Fruit fly (Drosophila melanogaster) whole organism, embryonic: ENCODE data around the gene CG7366.

Experiments used
- BtbVII ChIP-seq: fragments of 200-800 bp; sonication (Bioruptor generic); optimal IDR thresholded peaks from 3 replicates; lab custom pipeline; 2017; ENCODE audit warnings: missing biosample characterization, mild to moderate bottlenecking, missing genetic modification characterization
- CG10147 ChIP-seq: fragments of 200-800 bp; sonication (Bioruptor generic); optimal IDR thresholded peaks from 2 replicates; lab custom pipeline; 2019; ENCODE audit warnings: missing biosample characterization, mild to moderate bottlenecking, missing genetic modification characterization, moderate library complexity
- CG10462 ChIP-seq: fragments of 200-800 bp; sonication (Bioruptor generic); optimal IDR thresholded peaks from 2 replicates; lab custom pipeline; 2016; ENCODE audit warnings: missing biosample characterization, missing genetic modification characterization
- CG10543 ChIP-seq: fragments of 200-800 bp; sonication (Bioruptor generic); optimal IDR thresholded peaks from 3 replicates; lab custom pipeline; 2017; ENCODE audit warnings: missing biosample characterization, mild to moderate bottlenecking, missing genetic modification characterization, moderate library complexity
- CG11085 ChIP-seq: fragments of 200-800 bp; sonication (Bioruptor generic); IDR thresholded peaks from 2 replicates; pipeline ENCODE4 v1.3.6; 2022; ENCODE audit warnings: missing biosample characterization, missing genetic modification characterization
- CG12155 ChIP-seq: fragments of 200-800 bp; sonication (Bioruptor generic); optimal IDR thresholded peaks from 3 replicates; lab custom pipeline; 2016; ENCODE audit warnings: missing biosample characterization, missing genetic modification characterization
- CG12219 ChIP-seq: fragments of 200-800 bp; sonication (Bioruptor generic); optimal IDR thresholded peaks from 3 replicates; lab custom pipeline; 2018; ENCODE audit warnings: missing biosample characterization, mild to moderate bottlenecking, missing genetic modification characterization
- CG13424 ChIP-seq: fragments of 200-800 bp; sonication (Bioruptor generic); optimal IDR thresholded peaks from 2 replicates; lab custom pipeline; 2019; ENCODE audit warnings: missing biosample characterization, mild to moderate bottlenecking, missing genetic modification characterization, moderate library complexity
- CG14014 ChIP-seq: fragments of 200-800 bp; sonication (Bioruptor generic); IDR thresholded peaks from 2 replicates; pipeline ENCODE4 v1.3.6; 2022; ENCODE audit warnings: missing biosample characterization, missing genetic modification characterization
- CG17802 ChIP-seq: fragments of 200-800 bp; sonication (Bioruptor generic); optimal IDR thresholded peaks from 2 replicates; lab custom pipeline; 2018; ENCODE audit warnings: missing biosample characterization, mild to moderate bottlenecking, missing genetic modification characterization, moderate library complexity
- CG18262 ChIP-seq: fragments of 200-800 bp; optimal IDR thresholded peaks from 3 replicates; lab custom pipeline; 2019; ENCODE audit warnings: missing biosample characterization, mild to moderate bottlenecking, missing genetic modification characterization, moderate library complexity
- CG1832 ChIP-seq: fragments of 200-800 bp; sonication (Bioruptor generic); optimal IDR thresholded peaks from 2 replicates; lab custom pipeline; 2017; ENCODE audit warnings: missing biosample characterization, mild to moderate bottlenecking, missing genetic modification characterization, inconsistent platforms
- CG2116 ChIP-seq: fragments of 200-800 bp; sonication (Bioruptor generic); optimal IDR thresholded peaks from 3 replicates; lab custom pipeline; 2018; ENCODE audit warnings: missing biosample characterization, mild to moderate bottlenecking, missing genetic modification characterization
- CG2889 ChIP-seq: fragments of 200-800 bp; sonication (Bioruptor generic); IDR thresholded peaks from 3 replicates; pipeline ENCODE4 v1.3.6; 2022; ENCODE audit warnings: missing biosample characterization, missing genetic modification characterization
- CG4360 ChIP-seq: fragments of 200-800 bp; sonication (Bioruptor generic); IDR thresholded peaks from 2 replicates; pipeline ENCODE4 v1.3.6; 2022; ENCODE audit warnings: missing biosample characterization, missing genetic modification characterization
- CG4424 ChIP-seq: fragments of 200-800 bp; sonication (Bioruptor generic); optimal IDR thresholded peaks from 3 replicates; lab custom pipeline; 2016; ENCODE audit warnings: missing biosample characterization, missing genetic modification characterization
- CG8359 ChIP-seq: fragments of 200-800 bp; sonication (Bioruptor generic); optimal IDR thresholded peaks from 2 replicates; lab custom pipeline; 2017; ENCODE audit warnings: missing biosample characterization, mild to moderate bottlenecking, missing genetic modification characterization, borderline replicate concordance
- CG8944 ChIP-seq: fragments of 200-800 bp; sonication (Bioruptor generic); optimal IDR thresholded peaks from 3 replicates; lab custom pipeline; 2016; ENCODE audit warnings: missing biosample characterization, missing genetic modification characterization
- CG9215 ChIP-seq: fragments of 200-800 bp; sonication (Bioruptor generic); IDR thresholded peaks from 2 replicates; pipeline ENCODE4 v1.3.6; 2022; ENCODE audit warnings: missing biosample characterization, missing genetic modification characterization
- CG9817 ChIP-seq: fragments of 200-800 bp; sonication (Bioruptor generic); optimal IDR thresholded peaks from 2 replicates; lab custom pipeline; 2018; ENCODE audit warnings: missing biosample characterization, mild to moderate bottlenecking, missing genetic modification characterization, moderate library complexity
- Dek ChIP-seq: fragments of 200-800 bp; sonication (Bioruptor generic); optimal IDR thresholded peaks from 3 replicates; lab custom pipeline; 2019; ENCODE audit warnings: missing biosample characterization, mild to moderate bottlenecking, missing genetic modification characterization, moderate library complexity
- Ets65A ChIP-seq: fragments of 200-800 bp; sonication (Bioruptor generic); peaks from one replicate; lab custom pipeline; 2016; ENCODE audit warnings: missing biosample characterization, missing genetic modification characterization
- Gug ChIP-seq: fragments of 200-800 bp; sonication (Bioruptor generic); IDR thresholded peaks from 4 replicates; pipeline ENCODE4 v1.3.6; 2022; ENCODE audit warnings: missing biosample characterization, missing genetic modification characterization
- Lpt ChIP-seq: fragments of >200 bp; optimal IDR thresholded peaks from 2 replicates; lab custom pipeline; 2018; ENCODE audit warnings: missing biosample characterization, missing genetic modification characterization
- NC2β ChIP-seq: fragments of 200-800 bp; sonication (Bioruptor generic); optimal IDR thresholded peaks from 2 replicates; lab custom pipeline; 2016; ENCODE audit warnings: missing biosample characterization, missing genetic modification characterization
- Neu2 ChIP-seq: fragments of 200-800 bp; sonication (Bioruptor generic); optimal IDR thresholded peaks from 3 replicates; lab custom pipeline; 2016; ENCODE audit warnings: missing biosample characterization, missing genetic modification characterization, borderline replicate concordance
- Ptx1 ChIP-seq: fragments of 200-800 bp; sonication (Bioruptor generic); IDR thresholded peaks from 2 replicates; pipeline ENCODE4 v1.3.6; 2022; ENCODE audit warnings: missing biosample characterization, missing genetic modification characterization
- Sry-β ChIP-seq: fragments of 200-800 bp; sonication (Bioruptor generic); optimal IDR thresholded peaks from 2 replicates; lab custom pipeline; 2018; ENCODE audit warnings: missing biosample characterization, mild to moderate bottlenecking, missing genetic modification characterization, moderate library complexity
- Ssrp ChIP-seq: fragments of 200-800 bp; sonication (Bioruptor generic); optimal IDR thresholded peaks from 2 replicates; lab custom pipeline; 2018; ENCODE audit warnings: missing biosample characterization, mild to moderate bottlenecking, missing genetic modification characterization, moderate library complexity
- abd-A ChIP-seq: fragments of 200-800 bp; sonication (Bioruptor generic); optimal IDR thresholded peaks from 3 replicates; lab custom pipeline; 2019; ENCODE audit warnings: missing biosample characterization, mild to moderate bottlenecking, missing genetic modification characterization, moderate library complexity
- aop ChIP-seq: fragments of 200-800 bp; sonication (Bioruptor generic); IDR thresholded peaks from 2 replicates; pipeline ENCODE4 v1.3.6; 2022; ENCODE audit warnings: missing biosample characterization, missing genetic modification characterization
- ato ChIP-seq: fragments of 200-800 bp; sonication (Bioruptor generic); IDR thresholded peaks from 2 replicates; pipeline ENCODE4 v1.3.6; 2022; ENCODE audit warnings: missing biosample characterization, missing genetic modification characterization; ENCODE audit not compliant: partially characterized antibody
- bigmax ChIP-seq: fragments of 200-800 bp; sonication (Bioruptor generic); optimal IDR thresholded peaks from 2 replicates; lab custom pipeline; 2018; ENCODE audit warnings: missing biosample characterization, mild to moderate bottlenecking, missing genetic modification characterization
- crp ChIP-seq, 2 experiments: fragments of 200-800 bp; sonication (Bioruptor generic); optimal IDR thresholded peaks; 2 replicates in 1 of 2; 3 replicates in 1 of 2; lab custom pipeline; 2017; ENCODE audit warnings: missing biosample characterization in 2 of 2, missing genetic modification characterization in 2 of 2, mild to moderate bottlenecking in 1 of 2, moderate library complexity in 1 of 2
- fd3F ChIP-seq: fragments of 200-800 bp; sonication (Bioruptor generic); optimal IDR thresholded peaks from 2 replicates; lab custom pipeline; 2018; ENCODE audit warnings: missing biosample characterization, mild to moderate bottlenecking, missing genetic modification characterization, moderate library complexity
- gcm ChIP-seq: fragments of 200-800 bp; sonication (Bioruptor generic); optimal IDR thresholded peaks from 2 replicates; lab custom pipeline; 2019; ENCODE audit warnings: missing biosample characterization, mild to moderate bottlenecking, missing genetic modification characterization, moderate library complexity
- gfzf ChIP-seq: fragments of 200-800 bp; sonication (Bioruptor generic); optimal IDR thresholded peaks from 2 replicates; lab custom pipeline; 2016; ENCODE audit warnings: missing biosample characterization, mild to moderate bottlenecking, missing genetic modification characterization, moderate library complexity
- hb ChIP-seq: fragments of 200-800 bp; sonication (Bioruptor generic); IDR thresholded peaks from 3 replicates; pipeline ENCODE4 v1.3.6; 2022; ENCODE audit warnings: missing biosample characterization, missing genetic modification characterization; ENCODE audit not compliant: partially characterized antibody
- jigr1 ChIP-seq: fragments of 200-800 bp; sonication (Bioruptor generic); IDR thresholded peaks from 3 replicates; pipeline ENCODE4 v1.3.6; 2022; ENCODE audit warnings: missing biosample characterization, missing genetic modification characterization
- klu ChIP-seq: fragments of 200-800 bp; sonication (Bioruptor generic); IDR thresholded peaks from 2 replicates; pipeline ENCODE4 v1.3.6; 2022; ENCODE audit warnings: missing biosample characterization, missing genetic modification characterization
- lmd ChIP-seq: fragments of 200-800 bp; sonication (Bioruptor generic); IDR thresholded peaks from 2 replicates; pipeline ENCODE4 v1.3.6; 2022; ENCODE audit warnings: missing biosample characterization, missing genetic modification characterization
- pita ChIP-seq: fragments of 200-800 bp; sonication (Bioruptor generic); optimal IDR thresholded peaks from 2 replicates; lab custom pipeline; 2017; ENCODE audit warnings: missing biosample characterization, mild to moderate bottlenecking, missing genetic modification characterization
- sd ChIP-seq: fragments of 200-800 bp; sonication (Bioruptor generic); optimal IDR thresholded peaks from 3 replicates; lab custom pipeline; 2018; ENCODE audit warnings: missing biosample characterization, mild to moderate bottlenecking, missing genetic modification characterization, moderate library complexity
- sens ChIP-seq: fragments of 200-800 bp; sonication (Bioruptor generic); peaks from one replicate; lab custom pipeline; 2016; ENCODE audit warnings: missing biosample characterization, missing genetic modification characterization
- sens-2 ChIP-seq: fragments of 200-800 bp; sonication (Bioruptor generic); IDR thresholded peaks from 2 replicates; pipeline ENCODE4 v1.3.6; 2022; ENCODE audit warnings: missing biosample characterization, missing genetic modification characterization
- sim ChIP-seq: fragments of 200-800 bp; sonication (Bioruptor generic); IDR thresholded peaks from 2 replicates; pipeline ENCODE4 v1.3.6; 2022; ENCODE audit warnings: missing biosample characterization, missing genetic modification characterization
- slbo ChIP-seq: fragments of 200-800 bp; sonication (Bioruptor generic); IDR thresholded peaks from 2 replicates; pipeline ENCODE4 v1.3.6; 2022; ENCODE audit warnings: missing biosample characterization, missing genetic modification characterization
- wdn ChIP-seq: fragments of 200-800 bp; sonication (Bioruptor generic); IDR thresholded peaks from 2 replicates; pipeline ENCODE4 v1.3.6; 2022; ENCODE audit warnings: missing biosample characterization, missing genetic modification characterization

Gene CG7366

dm6 chr3L:8185263-8186227, 16.7 kb downstream of the CG7366 start (continued):
- peak; percentile 31 for TF ChIP-seq CG18262 (tag; lab: Kevin White, UChicago)
- TF ChIP-seq Lpt (GFP tag; lab: Kevin White, UChicago), result no peak
- no peak for TF ChIP-seq aop (GFP tag; lab: Robert Waterston, UW)
- peak; percentile 74 for TF ChIP-seq Ptx1 (GFP tag; lab: Robert Waterston, UW)
- no peak for TF ChIP-seq Sry-β (GFP tag; lab: Kevin White, UChicago)
- TF ChIP-seq hb, result no peak
- TF ChIP-seq gcm (GFP tag; lab: Kevin White, UChicago), result no peak
- TF ChIP-seq klu (GFP tag; lab: Robert Waterston, UW), result 0 out of 2 replicates have a peak, but pooled peaks have one; percentile 13
- TF ChIP-seq CG9817 (tag; lab: Kevin White, UChicago), result peak; percentile 47
- no peak for TF ChIP-seq CG8359 (GFP tag; lab: Kevin White, UChicago)
- TF ChIP-seq gfzf (GFP tag; lab: Kevin White, UChicago), result no peak
- peak; percentile 47 for TF ChIP-seq CG12155 (GFP tag; lab: Kevin White, UChicago)
- 0 out of 3 replicates have a peak, but pooled peaks have one; percentile 45 for TF ChIP-seq CG2889
- TF ChIP-seq ato, result no peak
- TF ChIP-seq CG4424 (GFP tag; lab: Kevin White, UChicago), result peak; percentile 43
- TF ChIP-seq Ssrp, result peak; percentile 26
- no peak for TF ChIP-seq Neu2 (GFP tag; lab: Kevin White, UChicago)
- TF ChIP-seq CG10543 (GFP tag; lab: Kevin White, UChicago), result peak; percentile 92
- TF ChIP-seq jigr1 (GFP tag; lab: Robert Waterston, UW), result no peak
- peak; percentile 49 for TF ChIP-seq CG8944 (GFP tag; lab: Kevin White, UChicago)
- no peak for TF ChIP-seq CG10462 (GFP tag; lab: Kevin White, UChicago)
- TF ChIP-seq CG12219 (GFP tag; lab: Kevin White, UChicago), result peak; percentile 18
- no peak for TF ChIP-seq pita (GFP tag; lab: Kevin White, UChicago)
- TF ChIP-seq crp (GFP tag; optimal IDR thresholded peaks at IDR 0.05; lab: Kevin White, UChicago), result no peak
- TF ChIP-seq sim (GFP tag; lab: Robert Waterston, UW), result no peak
- peak; percentile 89 for TF ChIP-seq sens (GFP tag; lab: Kevin White, UChicago)
- TF ChIP-seq CG13424 (tag; lab: Kevin White, UChicago), result peak; percentile 30
- TF ChIP-seq CG14014 (GFP tag; lab: Robert Waterston, UW), result 0 out of 2 replicates have a peak, but pooled peaks have one; percentile 5
- no peak for TF ChIP-seq abd-A
- TF ChIP-seq CG1832, result no peak
- no peak for TF ChIP-seq CG2116 (GFP tag; lab: Kevin White, UChicago)
- no peak for TF ChIP-seq wdn
- TF ChIP-seq sd (tag; lab: Kevin White, UChicago), result peak; percentile 43
- TF ChIP-seq bigmax (GFP tag; lab: Kevin White, UChicago), result no peak
- TF ChIP-seq Gug (GFP tag; lab: Robert Waterston, UW), result peak; percentile 60; the same call in 2 of the 4 replicates
- no peak for TF ChIP-seq CG10147
- TF ChIP-seq sens-2 (GFP tag; lab: Robert Waterston, UW), result peak; percentile 86
- no peak for TF ChIP-seq CG11085 (GFP tag; lab: Robert Waterston, UW)
- TF ChIP-seq fd3F (GFP tag; lab: Kevin White, UChicago), result no peak
- peak; percentile 17 for TF ChIP-seq Dek
- peak; percentile 69 for TF ChIP-seq slbo (GFP tag; lab: Robert Waterston, UW)
- TF ChIP-seq Ets65A (GFP tag; lab: Kevin White, UChicago), result peak; percentile 72
- TF ChIP-seq lmd (GFP tag; lab: Robert Waterston, UW), result peak; percentile 63
- TF ChIP-seq NC2β (GFP tag; lab: Kevin White, UChicago), result no peak
- TF ChIP-seq CG4360 (GFP tag; lab: Robert Waterston, UW), result no peak
- no peak for TF ChIP-seq CG17802 (tag; lab: Kevin White, UChicago)
- TF ChIP-seq CG9215, result peak; percentile 38
- TF ChIP-seq BtbVII, result peak; percentile 23
